Fruit fly (Drosophila melanogaster): ENCODE measurements around the gene CG3281.
A peak's percentile ranks its signal among the peaks of the same experiment; 100 is the strongest.

Gene CG3281

DNA sequence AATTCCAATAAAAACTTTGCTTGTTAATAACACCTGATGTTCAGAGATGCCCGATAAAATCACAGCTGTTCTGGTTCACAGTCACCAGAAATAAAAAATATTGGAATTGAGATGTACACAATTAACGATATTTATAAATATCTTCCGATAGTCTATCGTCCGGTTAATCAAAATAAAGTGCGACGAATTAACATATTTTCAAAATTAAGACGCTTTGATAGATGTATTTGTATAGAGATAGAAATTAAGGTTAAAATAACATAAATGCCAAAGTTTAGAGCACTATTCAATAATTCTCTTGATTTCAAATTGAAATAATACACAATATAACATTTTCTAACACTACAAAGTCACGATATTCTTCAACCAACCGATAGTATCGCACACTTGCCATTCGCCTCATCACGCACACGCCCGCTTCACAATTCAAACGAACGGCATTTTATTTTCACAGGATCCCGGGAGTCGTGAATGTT is at the start of gene CG3281, which contains the start of gene aurA (continued):
- TF ChIP-seq Hmx (GFP tag; optimal IDR thresholded peaks at IDR 0.05) (peak; percentile 68), Usf (GFP tag; optimal IDR thresholded peaks at IDR 0.05) (peak; percentile 31), dmrt99B (tag; optimal IDR thresholded peaks at IDR 0.05) (no peak), HmgZ (tag; optimal IDR thresholded peaks at IDR 0.05) (peak; percentile 66), chif (GFP tag; optimal IDR thresholded peaks at IDR 0.05) (peak; percentile 68 to 78), CG4360 (GFP tag; IDR thresholded peaks at IDR 0.05) (no peak), insv (GFP tag; optimal IDR thresholded peaks at IDR 0.05) (peak in 1 of 2 experiments; percentile 33), fd64A (GFP tag; optimal IDR thresholded peaks at IDR 0.05) (no peak), ttk (GFP tag; IDR thresholded peaks at IDR 0.05) (peak; percentile 50), chn (GFP tag; optimal IDR thresholded peaks at IDR 0.05) (peak; percentile 52), ssp (GFP tag; IDR thresholded peaks at IDR 0.05) (peak; percentile 59), ci (GFP tag; IDR thresholded peaks at IDR 0.05) (peak; percentile 34; the same call in 1 of the 3 replicates), CG7786 (GFP tag; optimal IDR thresholded peaks at IDR 0.05) (peak; percentile 82), sqz (GFP tag; optimal IDR thresholded peaks at IDR 0.05) (peak; percentile 73), Atf-2 (GFP tag; optimal IDR thresholded peaks at IDR 0.05) (peak; percentile 59), CG17186 (GFP tag; optimal IDR thresholded peaks at IDR 0.05) (peak; percentile 72), btn (GFP tag; optimal IDR thresholded peaks at IDR 0.05) (no peak), Taf1 (GFP tag; IDR thresholded peaks at IDR 0.05) (0 out of 2 replicates have a peak, but pooled peaks have one; percentile 33), CG17829 (tag; optimal IDR thresholded peaks at IDR 0.05) (peak; percentile 76), sim (GFP tag; IDR thresholded peaks at IDR 0.05) (no peak), CG18262 (tag; optimal IDR thresholded peaks at IDR 0.05) (peak; percentile 73), CG15269 (tag; optimal IDR thresholded peaks at IDR 0.05) (peak; percentile 64), HLH54F (GFP tag; optimal IDR thresholded peaks at IDR 0.05) (peak; percentile 80), Doc3 (GFP tag; IDR thresholded peaks at IDR 0.05; ENCODE audit: partially characterized antibody) (peak; percentile 98), CG7372 (GFP tag; IDR thresholded peaks at IDR 0.05) (peak; percentile 58), Hmr (GFP tag; optimal IDR thresholded peaks at IDR 0.05) (peak; percentile 81), CG30403 (GFP tag; optimal IDR thresholded peaks at IDR 0.05) (peak; percentile 89), Deaf1 (tag; optimal IDR thresholded peaks at IDR 0.05) (no peak), CG3281 (GFP tag; optimal IDR thresholded peaks at IDR 0.05) (peak; percentile 80), sisA (GFP tag; IDR thresholded peaks at IDR 0.05) (peak; percentile 73), disco-r (GFP tag; optimal IDR thresholded peaks at IDR 0.05) (peak; percentile 42), CrebB (tag; optimal IDR thresholded peaks at IDR 0.05) (peak; percentile 36), CG30431 (GFP tag; optimal IDR thresholded peaks at IDR 0.05) (no peak), row (GFP tag; IDR thresholded peaks at IDR 0.05) (peak; percentile 95), CG18764 (GFP tag; optimal IDR thresholded peaks at IDR 0.05) (peak; percentile 64), CG4424 (GFP tag; optimal IDR thresholded peaks at IDR 0.05) (peak; percentile 82), CG34224 (GFP tag; IDR thresholded peaks at IDR 0.05; ENCODE audit: partially characterized antibody) (peak; percentile 94), emc (GFP tag; optimal IDR thresholded peaks at IDR 0.05) (peak; percentile 73), p53 (GFP tag; optimal IDR thresholded peaks at IDR 0.05) (no peak), Dp (GFP tag; optimal IDR thresholded peaks at IDR 0.05) (peak; percentile 86), CG16863 (GFP tag; optimal IDR thresholded peaks at IDR 0.05) (peak; percentile 50), Fer3 (tag; optimal IDR thresholded peaks at IDR 0.05) (peak; percentile 47), Sin3A (optimal IDR thresholded peaks at IDR 0.05) (peak; percentile 90), CG6683 (GFP tag; optimal IDR thresholded peaks at IDR 0.05) (no peak), CG12659 (GFP tag; optimal IDR thresholded peaks at IDR 0.05) (peak; percentile 88), peb (GFP tag; IDR thresholded peaks at IDR 0.05) (no peak), gem (tag; optimal IDR thresholded peaks at IDR 0.05) (peak; percentile 78), z (GFP tag; IDR thresholded peaks at IDR 0.05) (no peak), Sox102F (GFP tag; optimal IDR thresholded peaks at IDR 0.05) (no peak), h (optimal IDR thresholded peaks at IDR 0.05) (no peak), CG1647 (GFP tag; optimal IDR thresholded peaks at IDR 0.05) (peak; percentile 68), Elba2 (GFP tag; optimal IDR thresholded peaks at IDR 0.05) (peak; percentile 84)
